Worm (Caenorhabditis elegans) whole organism, L2 larva: ENCODE results near the gene pas-2.

Source experiments
- C34F6.9 ChIP-seq: fragments of 150-350 bp; optimal IDR thresholded peaks from 2 replicates; lab custom pipeline; 2014; ENCODE audit warnings: missing biosample characterization, missing genetic modification characterization
- F13H6.1 ChIP-seq: sonication (generic microtip); optimal IDR thresholded peaks from 2 replicates; lab custom pipeline; 2016; ENCODE audit warnings: missing genetic modification characterization, missing compliant biosample characterization
- ZK546.5 ChIP-seq: sonication (generic microtip); optimal IDR thresholded peaks from 2 replicates; lab custom pipeline; 2017; ENCODE audit warnings: missing biosample characterization, missing genetic modification characterization
- alr-1 ChIP-seq: fragments of 150-350 bp; optimal IDR thresholded peaks from 2 replicates; lab custom pipeline; 2014; ENCODE audit warnings: missing biosample characterization, missing genetic modification characterization
- aly-2 ChIP-seq: fragments of 150-350 bp; optimal IDR thresholded peaks from 2 replicates; lab custom pipeline; 2014; ENCODE audit warnings: missing biosample characterization, missing genetic modification characterization
- ama-1 ChIP-seq: fragments of 150-350 bp; optimal IDR thresholded peaks from 2 replicates; lab custom pipeline; 2018; ENCODE audit warnings: inconsistent platforms
- blmp-1 ChIP-seq: sonication (generic microtip); optimal IDR thresholded peaks from 2 replicates; lab custom pipeline; 2017; ENCODE audit warnings: missing genetic modification characterization, mild to moderate bottlenecking, missing compliant biosample characterization, antibody characterized with exemption, moderate library complexity; ENCODE audit not compliant: insufficient read depth
- ceh-16 ChIP-seq: fragments of 150-350 bp; optimal IDR thresholded peaks from 2 replicates; lab custom pipeline; 2014; ENCODE audit warnings: missing biosample characterization, missing genetic modification characterization
- ceh-82 ChIP-seq: fragments of 150-350 bp; optimal IDR thresholded peaks from 2 replicates; lab custom pipeline; 2014; ENCODE audit warnings: missing biosample characterization, missing genetic modification characterization
- crh-2 ChIP-seq: sonication (generic microtip); optimal IDR thresholded peaks from 2 replicates; lab custom pipeline; 2017; ENCODE audit warnings: missing biosample characterization, missing genetic modification characterization
- dmd-4 ChIP-seq: sonication (generic microtip); optimal IDR thresholded peaks from 2 replicates; lab custom pipeline; 2017; ENCODE audit warnings: missing biosample characterization, missing genetic modification characterization
- egl-27 ChIP-seq: sonication (generic microtip); optimal IDR thresholded peaks from 3 replicates; lab custom pipeline; 2017; ENCODE audit warnings: missing biosample characterization, missing genetic modification reagents, missing genetic modification characterization
- elt-1 ChIP-seq: fragments of 150-350 bp; optimal IDR thresholded peaks from 2 replicates; lab custom pipeline; 2014; ENCODE audit warnings: missing biosample characterization, missing genetic modification characterization
- fos-1 ChIP-seq: fragments of 150-350 bp; optimal IDR thresholded peaks from 2 replicates; lab custom pipeline; 2014; ENCODE audit warnings: missing biosample characterization, missing genetic modification characterization
- gmeb-1 ChIP-seq: fragments of 150-350 bp; optimal IDR thresholded peaks from 2 replicates; lab custom pipeline; 2014; ENCODE audit warnings: missing biosample characterization, missing genetic modification characterization
- lin-11 ChIP-seq: fragments of 150-350 bp; sonication (generic microtip); optimal IDR thresholded peaks from 2 replicates; lab custom pipeline; 2014; ENCODE audit warnings: missing biosample characterization, missing genetic modification characterization, inconsistent platforms, mixed read lengths
- lin-13 ChIP-seq: fragments of 150-350 bp; optimal IDR thresholded peaks from 2 replicates; lab custom pipeline; 2014; ENCODE audit warnings: missing biosample characterization, missing genetic modification reagents, missing genetic modification characterization
- lin-39 ChIP-seq: fragments of 150-350 bp; optimal IDR thresholded peaks from 2 replicates; lab custom pipeline; 2014; ENCODE audit warnings: missing biosample characterization, missing genetic modification reagents, missing genetic modification characterization
- lsy-2 ChIP-seq, 2 experiments: fragments of 150-350 bp in 1 of 2; sonication (generic microtip) in 1 of 2; optimal IDR thresholded peaks; 2 replicates each; lab custom pipeline; 2014 to 2017; ENCODE audit warnings: missing biosample characterization in 2 of 2, missing genetic modification characterization in 2 of 2
- mab-5 ChIP-seq: fragments of 150-350 bp; optimal IDR thresholded peaks from 2 replicates; lab custom pipeline; 2014; ENCODE audit warnings: missing biosample characterization, missing genetic modification characterization
- mbf-1 ChIP-seq: sonication (generic microtip); optimal IDR thresholded peaks from 2 replicates; lab custom pipeline; 2017; ENCODE audit warnings: missing biosample characterization, missing genetic modification characterization
- mdl-1 ChIP-seq, 2 experiments: fragments of 150-350 bp in 1 of 2; sonication (generic microtip) in 1 of 2; optimal IDR thresholded peaks; 2 replicates each; lab custom pipeline; 2017; ENCODE audit warnings: missing biosample characterization in 2 of 2, missing genetic modification characterization in 2 of 2
- nhr-10 ChIP-seq: sonication (generic microtip); optimal IDR thresholded peaks from 2 replicates; lab custom pipeline; 2017; ENCODE audit warnings: missing biosample characterization, missing genetic modification characterization
- nhr-11 ChIP-seq: fragments of 150-350 bp; optimal IDR thresholded peaks from 2 replicates; lab custom pipeline; 2014; ENCODE audit warnings: missing biosample characterization, missing genetic modification characterization
- peb-1 ChIP-seq: fragments of 150-350 bp; optimal IDR thresholded peaks from 2 replicates; lab custom pipeline; 2014; ENCODE audit warnings: missing biosample characterization, missing genetic modification characterization
- sem-4 ChIP-seq: fragments of 150-350 bp; optimal IDR thresholded peaks from 2 replicates; lab custom pipeline; 2014; ENCODE audit warnings: missing biosample characterization, missing genetic modification reagents, missing genetic modification characterization
- skn-1 ChIP-seq: sonication (generic microtip); optimal IDR thresholded peaks from 2 replicates; lab custom pipeline; 2017; ENCODE audit warnings: missing biosample characterization, missing genetic modification characterization
- sma-3 ChIP-seq: sonication (generic microtip); optimal IDR thresholded peaks from 2 replicates; lab custom pipeline; 2016; ENCODE audit warnings: missing genetic modification reagents, missing genetic modification characterization, missing compliant biosample characterization
- sma-9 ChIP-seq, 2 experiments: fragments of 150-350 bp in 1 of 2; sonication (generic microtip) in 1 of 2; optimal IDR thresholded peaks; 2 replicates each; lab custom pipeline; 2014 to 2016; ENCODE audit warnings: missing genetic modification characterization in 2 of 2, mild to moderate bottlenecking in 1 of 2, missing biosample characterization in 1 of 2, missing compliant biosample characterization in 1 of 2, missing genetic modification reagents in 1 of 2, moderate library complexity in 1 of 2
- snpc-4 ChIP-seq: fragments of 150-350 bp; optimal IDR thresholded peaks from 2 replicates; lab custom pipeline; 2014; ENCODE audit warnings: missing biosample characterization, missing genetic modification characterization
- unc-39 ChIP-seq: fragments of 150-350 bp; optimal IDR thresholded peaks from 2 replicates; lab custom pipeline; 2014; ENCODE audit warnings: missing biosample characterization, missing genetic modification characterization
- unc-55 ChIP-seq: fragments of 150-350 bp; sonication (generic microtip); optimal IDR thresholded peaks from 3 replicates; lab custom pipeline; 2014; ENCODE audit warnings: missing biosample characterization, missing genetic modification reagents, missing genetic modification characterization
- unc-62 ChIP-seq: fragments of 150-350 bp; optimal IDR thresholded peaks from 2 replicates; lab custom pipeline; 2014; ENCODE audit warnings: missing biosample characterization, missing genetic modification reagents, missing genetic modification characterization
- ztf-1 ChIP-seq: fragments of 200-800 bp; sonication (Bioruptor generic); conservative IDR thresholded peaks from 2 replicates; pipeline ENCODE4 v1.3.6; 2022; ENCODE audit warnings: missing genetic modification characterization, missing compliant biosample characterization
- ztf-11 ChIP-seq: sonication (generic microtip); optimal IDR thresholded peaks from 2 replicates; lab custom pipeline; 2017; ENCODE audit warnings: missing biosample characterization, missing genetic modification characterization

Gene pas-2

ce11 chrV:10801154-10801553 lies 31.0 kb downstream of the pas-2 start, which contains the start of gene D1054.18:
Gene D1054.18, minus strand, starts transcription at chrV:10801198.
- TF ChIP-seq snpc-4 (tag; lab: Kevin White, UChicago) = no peak
- no peak for TF ChIP-seq ama-1
- no peak for TF ChIP-seq ztf-11 (tag; lab: Kevin White, UChicago)
- TF ChIP-seq sma-9 (GFP tag; optimal IDR thresholded peaks at IDR 0.05; lab: Kevin White, UChicago) = peak; percentile 74
- no peak for TF ChIP-seq sma-9 (tag; optimal IDR thresholded peaks at IDR 0.05; lab: Kevin White, UChicago)
- TF ChIP-seq crh-2 = peak; percentile 73
- TF ChIP-seq ceh-82 (tag; lab: Kevin White, UChicago) = no peak
- no peak for TF ChIP-seq aly-2 (tag; lab: Kevin White, UChicago)
- no peak for TF ChIP-seq egl-27 (tag; lab: Kevin White, UChicago)
- no peak for TF ChIP-seq alr-1 (tag; lab: Kevin White, UChicago)
- TF ChIP-seq fos-1 (tag; lab: Kevin White, UChicago) = peak; percentile 70
- TF ChIP-seq mdl-1 (tag; optimal IDR thresholded peaks at IDR 0.05; lab: Kevin White, UChicago) = peak in 1 of 2 experiments; percentile 26
- TF ChIP-seq lin-39 (tag; lab: Kevin White, UChicago) = no peak
- TF ChIP-seq gmeb-1 (tag; lab: Kevin White, UChicago) = peak; percentile 45
- TF ChIP-seq unc-55 (GFP tag; lab: Kevin White, UChicago) = no peak
- no peak for TF ChIP-seq lsy-2 (tag; optimal IDR thresholded peaks at IDR 0.05; lab: Kevin White, UChicago)
- TF ChIP-seq unc-62 (GFP tag; lab: Kevin White, UChicago) = no peak
- no peak for TF ChIP-seq sma-3 (GFP tag; lab: Kevin White, UChicago)
- TF ChIP-seq sem-4 = no peak
- peak; percentile 15 for TF ChIP-seq skn-1
- no peak for TF ChIP-seq ztf-1 (GFP tag; lab: Robert Waterston, UW)

DNA sequence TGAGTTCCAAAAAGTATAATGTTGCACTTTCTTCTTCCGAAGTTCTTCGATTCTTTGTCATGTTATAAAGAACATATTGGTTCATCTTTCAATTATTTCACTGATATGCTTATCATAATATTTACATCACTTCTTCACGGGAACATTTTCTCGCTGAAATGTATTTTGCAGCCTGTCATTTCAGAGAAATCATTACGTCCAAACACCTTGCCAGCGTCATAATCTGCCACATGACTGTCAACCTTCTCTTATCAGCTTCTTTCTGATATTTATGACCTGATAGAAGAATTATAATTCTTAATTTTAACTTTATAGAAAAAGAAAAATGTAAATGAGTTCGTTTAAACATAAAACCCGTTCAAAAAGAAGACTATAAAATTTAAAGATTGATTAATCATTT lies 31.9 kb downstream of the pas-2 start:
- TF ChIP-seq C34F6.9 (tag; lab: Kevin White, UChicago) (no peak), lin-39 (tag; lab: Kevin White, UChicago) (no peak), lsy-2 (tag; optimal IDR thresholded peaks at IDR 0.05; lab: Kevin White, UChicago) (no peak), sma-9 (GFP tag; optimal IDR thresholded peaks at IDR 0.05; lab: Kevin White, UChicago) (peak; percentile 85), sma-9 (tag; optimal IDR thresholded peaks at IDR 0.05; lab: Kevin White, UChicago) (no peak), ceh-82 (tag; lab: Kevin White, UChicago) (no peak), dmd-4 (tag; lab: Kevin White, UChicago) (no peak), sma-3 (GFP tag; lab: Kevin White, UChicago) (peak; percentile 19), elt-1 (no peak), nhr-11 (tag; lab: Kevin White, UChicago) (no peak), lin-11 (tag; lab: Kevin White, UChicago) (no peak), mdl-1 (tag; optimal IDR thresholded peaks at IDR 0.05; lab: Kevin White, UChicago) (peak in 1 of 2 experiments; percentile 18), mab-5 (no peak), unc-39 (tag; lab: Kevin White, UChicago) (no peak), nhr-10 (tag; lab: Kevin White, UChicago) (no peak), blmp-1 (no peak), alr-1 (tag; lab: Kevin White, UChicago) (no peak), ZK546.5 (tag; lab: Kevin White, UChicago) (no peak), snpc-4 (tag; lab: Kevin White, UChicago) (no peak), gmeb-1 (tag; lab: Kevin White, UChicago) (peak; percentile 1), ztf-11 (tag; lab: Kevin White, UChicago) (no peak), ceh-16 (tag; lab: Kevin White, UChicago) (no peak), lin-13 (GFP tag; lab: Kevin White, UChicago) (no peak), F13H6.1 (tag; lab: Kevin White, UChicago) (peak; percentile 10), peb-1 (tag; lab: Kevin White, UChicago) (no peak), fos-1 (tag; lab: Kevin White, UChicago) (peak; percentile 74), mbf-1 (tag; lab: Kevin White, UChicago) (no peak), crh-2 (peak; percentile 85)

DNA sequence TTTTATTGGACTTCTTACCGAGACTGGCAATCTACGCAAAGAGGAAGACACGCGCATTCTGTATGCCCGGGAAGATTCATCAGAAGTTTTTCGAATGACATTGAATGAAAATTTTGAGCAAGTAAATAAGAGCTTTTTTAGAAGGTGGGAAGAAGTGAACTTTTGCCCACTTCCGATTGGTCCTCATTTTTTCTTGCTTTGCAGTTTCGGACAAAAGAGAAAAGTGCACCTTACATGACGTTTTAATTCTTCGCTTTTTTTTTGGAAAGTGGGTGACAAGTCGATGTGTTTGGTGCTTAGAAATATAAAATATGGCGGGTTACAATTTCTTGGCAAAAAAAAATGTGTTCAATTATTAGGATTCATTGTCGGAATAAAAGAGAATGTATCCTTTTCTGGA lies 34.2 kb downstream of the pas-2 start, which contains the start of gene secs-1:
Gene secs-1, minus strand, starts transcription at position 101 of the 400 bp plus-strand sequence.
- TF ChIP-seq lsy-2 (tag; optimal IDR thresholded peaks at IDR 0.05; lab: Kevin White, UChicago) = no peak
- TF ChIP-seq gmeb-1 (tag; lab: Kevin White, UChicago) = no peak
- no peak for TF ChIP-seq sma-3 (GFP tag; lab: Kevin White, UChicago)
- TF ChIP-seq lin-11 (tag; lab: Kevin White, UChicago) = no peak
- no peak for TF ChIP-seq blmp-1
- TF ChIP-seq ama-1 = no peak
